Worm (Caenorhabditis elegans) whole organism, L2 larva: ENCODE results near the gene nlp-24.

Source experiments
- C34F6.9 ChIP-seq: fragments of 150-350 bp; optimal IDR thresholded peaks from 2 replicates; lab custom pipeline; 2014; ENCODE audit warnings: missing biosample characterization, missing genetic modification characterization
- R02D3.7 ChIP-seq: fragments of 150-350 bp; optimal IDR thresholded peaks from 2 replicates; lab custom pipeline; 2014; ENCODE audit warnings: missing biosample characterization, missing genetic modification characterization
- Y55F3AM.14 ChIP-seq: fragments of 200-800 bp; sonication (Bioruptor generic); optimal IDR thresholded peaks from 2 replicates; lab custom pipeline; 2018; ENCODE audit warnings: mild to moderate bottlenecking, missing genetic modification characterization, missing compliant biosample characterization
- ZK546.5 ChIP-seq: sonication (generic microtip); optimal IDR thresholded peaks from 2 replicates; lab custom pipeline; 2017; ENCODE audit warnings: missing biosample characterization, missing genetic modification characterization
- alr-1 ChIP-seq: fragments of 150-350 bp; optimal IDR thresholded peaks from 2 replicates; lab custom pipeline; 2014; ENCODE audit warnings: missing biosample characterization, missing genetic modification characterization
- aly-2 ChIP-seq: fragments of 150-350 bp; optimal IDR thresholded peaks from 2 replicates; lab custom pipeline; 2014; ENCODE audit warnings: missing biosample characterization, missing genetic modification characterization
- ama-1 ChIP-seq: fragments of 150-350 bp; optimal IDR thresholded peaks from 2 replicates; lab custom pipeline; 2018; ENCODE audit warnings: inconsistent platforms
- ceh-16 ChIP-seq: fragments of 150-350 bp; optimal IDR thresholded peaks from 2 replicates; lab custom pipeline; 2014; ENCODE audit warnings: missing biosample characterization, missing genetic modification characterization
- ceh-82 ChIP-seq: fragments of 150-350 bp; optimal IDR thresholded peaks from 2 replicates; lab custom pipeline; 2014; ENCODE audit warnings: missing biosample characterization, missing genetic modification characterization
- crh-2 ChIP-seq: sonication (generic microtip); optimal IDR thresholded peaks from 2 replicates; lab custom pipeline; 2017; ENCODE audit warnings: missing biosample characterization, missing genetic modification characterization
- dmd-4 ChIP-seq: sonication (generic microtip); optimal IDR thresholded peaks from 2 replicates; lab custom pipeline; 2017; ENCODE audit warnings: missing biosample characterization, missing genetic modification characterization
- egl-27 ChIP-seq: sonication (generic microtip); optimal IDR thresholded peaks from 3 replicates; lab custom pipeline; 2017; ENCODE audit warnings: missing biosample characterization, missing genetic modification reagents, missing genetic modification characterization
- elt-1 ChIP-seq: fragments of 150-350 bp; optimal IDR thresholded peaks from 2 replicates; lab custom pipeline; 2014; ENCODE audit warnings: missing biosample characterization, missing genetic modification characterization
- elt-3 ChIP-seq: sonication (generic microtip); optimal IDR thresholded peaks from 2 replicates; lab custom pipeline; 2017; ENCODE audit warnings: missing biosample characterization, missing genetic modification characterization
- fos-1 ChIP-seq: fragments of 150-350 bp; optimal IDR thresholded peaks from 2 replicates; lab custom pipeline; 2014; ENCODE audit warnings: missing biosample characterization, missing genetic modification characterization
- gmeb-1 ChIP-seq: fragments of 150-350 bp; optimal IDR thresholded peaks from 2 replicates; lab custom pipeline; 2014; ENCODE audit warnings: missing biosample characterization, missing genetic modification characterization
- lin-13 ChIP-seq: fragments of 150-350 bp; optimal IDR thresholded peaks from 2 replicates; lab custom pipeline; 2014; ENCODE audit warnings: missing biosample characterization, missing genetic modification reagents, missing genetic modification characterization
- lin-39 ChIP-seq: fragments of 150-350 bp; optimal IDR thresholded peaks from 2 replicates; lab custom pipeline; 2014; ENCODE audit warnings: missing biosample characterization, missing genetic modification reagents, missing genetic modification characterization
- mbf-1 ChIP-seq: sonication (generic microtip); optimal IDR thresholded peaks from 2 replicates; lab custom pipeline; 2017; ENCODE audit warnings: missing biosample characterization, missing genetic modification characterization
- nhr-10 ChIP-seq: sonication (generic microtip); optimal IDR thresholded peaks from 2 replicates; lab custom pipeline; 2017; ENCODE audit warnings: missing biosample characterization, missing genetic modification characterization
- nhr-11 ChIP-seq: fragments of 150-350 bp; optimal IDR thresholded peaks from 2 replicates; lab custom pipeline; 2014; ENCODE audit warnings: missing biosample characterization, missing genetic modification characterization
- nhr-12 ChIP-seq: fragments of 150-350 bp; optimal IDR thresholded peaks from 2 replicates; lab custom pipeline; 2014; ENCODE audit warnings: missing biosample characterization, missing genetic modification characterization
- nhr-129 ChIP-seq: fragments of 150-350 bp; optimal IDR thresholded peaks from 2 replicates; lab custom pipeline; 2014; ENCODE audit warnings: missing biosample characterization, missing genetic modification characterization
- nhr-21 ChIP-seq: fragments of 150-350 bp; optimal IDR thresholded peaks from 2 replicates; lab custom pipeline; 2014; ENCODE audit warnings: missing biosample characterization, missing genetic modification characterization
- nhr-23 ChIP-seq: fragments of 150-350 bp; optimal IDR thresholded peaks from 2 replicates; lab custom pipeline; 2014; ENCODE audit warnings: missing biosample characterization, missing genetic modification reagents, missing genetic modification characterization
- nhr-6 ChIP-seq: fragments of 150-350 bp; optimal IDR thresholded peaks from 2 replicates; lab custom pipeline; 2014; ENCODE audit warnings: missing biosample characterization, missing genetic modification characterization
- peb-1 ChIP-seq: fragments of 150-350 bp; optimal IDR thresholded peaks from 2 replicates; lab custom pipeline; 2014; ENCODE audit warnings: missing biosample characterization, missing genetic modification characterization
- sem-4 ChIP-seq: fragments of 150-350 bp; optimal IDR thresholded peaks from 2 replicates; lab custom pipeline; 2014; ENCODE audit warnings: missing biosample characterization, missing genetic modification reagents, missing genetic modification characterization
- skn-1 ChIP-seq: sonication (generic microtip); optimal IDR thresholded peaks from 2 replicates; lab custom pipeline; 2017; ENCODE audit warnings: missing biosample characterization, missing genetic modification characterization
- sma-3 ChIP-seq: sonication (generic microtip); optimal IDR thresholded peaks from 2 replicates; lab custom pipeline; 2016; ENCODE audit warnings: missing genetic modification reagents, missing genetic modification characterization, missing compliant biosample characterization
- sma-9 ChIP-seq, 2 experiments: fragments of 150-350 bp in 1 of 2; sonication (generic microtip) in 1 of 2; optimal IDR thresholded peaks; 2 replicates each; lab custom pipeline; 2014 to 2016; ENCODE audit warnings: missing genetic modification characterization in 2 of 2, mild to moderate bottlenecking in 1 of 2, missing biosample characterization in 1 of 2, missing compliant biosample characterization in 1 of 2, missing genetic modification reagents in 1 of 2, moderate library complexity in 1 of 2
- unc-39 ChIP-seq: fragments of 150-350 bp; optimal IDR thresholded peaks from 2 replicates; lab custom pipeline; 2014; ENCODE audit warnings: missing biosample characterization, missing genetic modification characterization
- unc-55 ChIP-seq: fragments of 150-350 bp; sonication (generic microtip); optimal IDR thresholded peaks from 3 replicates; lab custom pipeline; 2014; ENCODE audit warnings: missing biosample characterization, missing genetic modification reagents, missing genetic modification characterization
- unc-62 ChIP-seq: fragments of 150-350 bp; optimal IDR thresholded peaks from 2 replicates; lab custom pipeline; 2014; ENCODE audit warnings: missing biosample characterization, missing genetic modification reagents, missing genetic modification characterization
- zag-1 ChIP-seq: fragments of 150-350 bp; optimal IDR thresholded peaks from 2 replicates; lab custom pipeline; 2014; ENCODE audit warnings: missing biosample characterization, missing genetic modification characterization
- ztf-1 ChIP-seq: fragments of 200-800 bp; sonication (Bioruptor generic); conservative IDR thresholded peaks from 2 replicates; pipeline ENCODE4 v1.3.6; 2022; ENCODE audit warnings: missing genetic modification characterization, missing compliant biosample characterization
- ztf-11 ChIP-seq: sonication (generic microtip); optimal IDR thresholded peaks from 2 replicates; lab custom pipeline; 2017; ENCODE audit warnings: missing biosample characterization, missing genetic modification characterization
- ztf-4 ChIP-seq: fragments of 150-350 bp; optimal IDR thresholded peaks from 2 replicates; lab custom pipeline; 2014; ENCODE audit warnings: missing biosample characterization, missing genetic modification characterization

nlp-24 gene

ce11 chrV:11653095-11653494 lies 36.9 kb downstream of the nlp-24 start:
- TF ChIP-seq nhr-10 (no peak), ama-1 (lab: Kevin White, UChicago) (no peak), unc-55 (GFP tag; lab: Kevin White, UChicago) (no peak), zag-1 (no peak), ztf-11 (no peak), crh-2 (tag; lab: Kevin White, UChicago) (no peak), R02D3.7 (tag; lab: Kevin White, UChicago) (no peak), sma-9 (GFP tag; optimal IDR thresholded peaks at IDR 0.05; lab: Kevin White, UChicago) (no peak), sma-9 (tag; optimal IDR thresholded peaks at IDR 0.05; lab: Kevin White, UChicago) (no peak), lin-39 (tag; lab: Kevin White, UChicago) (no peak), nhr-12 (tag; lab: Kevin White, UChicago) (no peak), ceh-16 (tag; lab: Kevin White, UChicago) (no peak), sem-4 (tag; lab: Kevin White, UChicago) (no peak), nhr-23 (tag; lab: Kevin White, UChicago) (no peak), alr-1 (no peak), nhr-11 (no peak)

- TF ChIP-seq sma-9 (GFP tag; optimal IDR thresholded peaks at IDR 0.05; lab: Kevin White, UChicago), result no peak
- TF ChIP-seq sma-9 (tag; optimal IDR thresholded peaks at IDR 0.05; lab: Kevin White, UChicago), result no peak
- TF ChIP-seq unc-39 (tag; lab: Kevin White, UChicago), result no peak
- TF ChIP-seq ztf-4, result no peak
- no peak for TF ChIP-seq mbf-1 (tag; lab: Kevin White, UChicago)
- no peak for TF ChIP-seq skn-1 (tag; lab: Kevin White, UChicago)
- TF ChIP-seq C34F6.9 (tag; lab: Kevin White, UChicago), result no peak
- no peak for TF ChIP-seq egl-27 (tag; lab: Kevin White, UChicago)
- no peak for TF ChIP-seq ceh-82 (tag; lab: Kevin White, UChicago)
- no peak for TF ChIP-seq unc-55 (GFP tag; lab: Kevin White, UChicago)
- no peak for TF ChIP-seq nhr-10
- TF ChIP-seq gmeb-1 (tag; lab: Kevin White, UChicago), result no peak
- TF ChIP-seq nhr-129 (tag; lab: Kevin White, UChicago), result no peak
- TF ChIP-seq nhr-21, result no peak
Measured at ce11 chrV:11656469-11656868, 40.3 kb downstream of the nlp-24 start.

- TF ChIP-seq Y55F3AM.14 (GFP tag; lab: Kevin White, UChicago) (no peak), elt-1 (tag; lab: Kevin White, UChicago) (no peak), ztf-11 (no peak), ztf-4 (no peak), nhr-6 (tag; lab: Kevin White, UChicago) (no peak), ceh-82 (tag; lab: Kevin White, UChicago) (no peak), sma-3 (GFP tag; lab: Kevin White, UChicago) (no peak), unc-62 (GFP tag; lab: Kevin White, UChicago) (no peak), crh-2 (tag; lab: Kevin White, UChicago) (no peak), peb-1 (tag; lab: Kevin White, UChicago) (no peak)
- TF ChIP-seq, all 48 proteins: peak for 0
Measured at ce11 chrV:11660566-11660965, 44.4 kb downstream of the nlp-24 start.

ce11 chrV:11664875-11665384 lies 48.8 kb downstream of the nlp-24 start, which contains the start of gene ceh-27:
ceh-27 (minus strand) TSS chrV:11665102.
- TF ChIP-seq skn-1 (tag; lab: Kevin White, UChicago) (no peak), unc-55 (GFP tag; lab: Kevin White, UChicago) (no peak), ztf-1 (no peak), fos-1 (no peak), nhr-21 (no peak), crh-2 (tag; lab: Kevin White, UChicago) (no peak), ZK546.5 (no peak), lin-13 (GFP tag; lab: Kevin White, UChicago) (no peak), mbf-1 (tag; lab: Kevin White, UChicago) (no peak), ceh-16 (tag; lab: Kevin White, UChicago) (no peak), dmd-4 (tag; lab: Kevin White, UChicago) (no peak), elt-3 (tag; lab: Kevin White, UChicago) (no peak), aly-2 (no peak)
